Fruit fly (Drosophila melanogaster): Measurements from ENCODE around the gene CG12091.

CG12091 gene

dm6 chr3L:1546349-1547116 lies 9.9 kb upstream of the CG12091 start (continued):
- TF ChIP-seq tll (GFP tag; optimal IDR thresholded peaks at IDR 0.05), result no peak
- TF ChIP-seq CG14014 (GFP tag; IDR thresholded peaks at IDR 0.05), result 0 out of 2 replicates have a peak, but pooled peaks have one; percentile 5
- TF ChIP-seq bbx (GFP tag; IDR thresholded peaks at IDR 0.05; ENCODE audit: partially characterized antibody), result 0 out of 2 replicates have a peak, but pooled peaks have one; percentile 6
- no peak for TF ChIP-seq Bdp1 (GFP tag; optimal IDR thresholded peaks at IDR 0.05)
- peak; percentile 63; the same call in 1 of the 3 replicates for TF ChIP-seq zen2 (GFP tag; IDR thresholded peaks at IDR 0.05; ENCODE audit: partially characterized antibody)
- TF ChIP-seq HmgZ (tag; optimal IDR thresholded peaks at IDR 0.05), result peak; percentile 3
- TF ChIP-seq Gug (GFP tag; IDR thresholded peaks at IDR 0.05), result no peak
- TF ChIP-seq Aef1 (GFP tag; IDR thresholded peaks at IDR 0.05), result no peak
- TF ChIP-seq fu2 (GFP tag; optimal IDR thresholded peaks at IDR 0.05), result no peak
- peak; percentile 19 for TF ChIP-seq CG10979 (tag; optimal IDR thresholded peaks at IDR 0.05)
- no peak for TF ChIP-seq HLH3B (GFP tag; IDR thresholded peaks at IDR 0.05)
- TF ChIP-seq bcd (GFP tag; optimal IDR thresholded peaks at IDR 0.05), result no peak
- no peak for TF ChIP-seq ATbp (GFP tag; optimal IDR thresholded peaks at IDR 0.05)
- peak; percentile 7 for TF ChIP-seq MTF-1 (GFP tag; optimal IDR thresholded peaks at IDR 0.05; ENCODE audit: borderline replicate concordance)
- TF ChIP-seq Stat92E (GFP tag; optimal IDR thresholded peaks at IDR 0.05), result peak in 1 of 3 experiments; percentile 22
- TF ChIP-seq Ada2b (GFP tag; IDR thresholded peaks at IDR 0.05), result no peak
- no peak; the same call in 1 of the 2 replicates for TF ChIP-seq Awh (GFP tag; IDR thresholded peaks at IDR 0.05)
- TF ChIP-seq CG10366 (GFP tag; IDR thresholded peaks at IDR 0.05), result no peak
- no peak for TF ChIP-seq CG16815 (GFP tag; optimal IDR thresholded peaks at IDR 0.05)
- TF ChIP-seq exex (tag; optimal IDR thresholded peaks at IDR 0.05), result peak; percentile 22
- TF ChIP-seq Hand (GFP tag; optimal IDR thresholded peaks at IDR 0.05), result no peak
- peak; percentile 80 for TF ChIP-seq Xbp1 (GFP tag; optimal IDR thresholded peaks at IDR 0.05)
- TF ChIP-seq crol (GFP tag; IDR thresholded peaks at IDR 0.05), result peak; percentile 66; the same call in 1 of the 2 replicates
- TF ChIP-seq lbe (GFP tag; optimal IDR thresholded peaks at IDR 0.05), result peak; percentile 12
- no peak for TF ChIP-seq CG15696 (tag; optimal IDR thresholded peaks at IDR 0.05)
- no peak for TF ChIP-seq CG11504 (tag; optimal IDR thresholded peaks at IDR 0.05)
- TF ChIP-seq chn (GFP tag; optimal IDR thresholded peaks at IDR 0.05), result no peak
- TF ChIP-seq Pdp1 (GFP tag; optimal IDR thresholded peaks at IDR 0.05), result peak in 1 of 2 experiments; percentile 93
- TF ChIP-seq H15 (GFP tag; IDR thresholded peaks at IDR 0.05), result no peak
- TF ChIP-seq Hr3 (GFP tag; optimal IDR thresholded peaks at IDR 0.05), result no peak
- TF ChIP-seq Scr (GFP tag; IDR thresholded peaks at IDR 0.05; ENCODE audit: partially characterized antibody), result no peak
- TF ChIP-seq Hmx (GFP tag; optimal IDR thresholded peaks at IDR 0.05), result no peak
- TF ChIP-seq Bgb (GFP tag; IDR thresholded peaks at IDR 0.05; ENCODE audit: partially characterized antibody), result no peak
- peak; percentile 36; the same call in 1 of the 3 replicates for TF ChIP-seq ci (GFP tag; IDR thresholded peaks at IDR 0.05)
- peak; percentile 5 for TF ChIP-seq CG12071 (GFP tag; optimal IDR thresholded peaks at IDR 0.05)
- TF ChIP-seq CG42726 (GFP tag; IDR thresholded peaks at IDR 0.05; ENCODE audit: partially characterized antibody), result no peak
- TF ChIP-seq tgo (GFP tag; IDR thresholded peaks at IDR 0.05), result no peak
- peak; percentile 40 for TF ChIP-seq sna (GFP tag; IDR thresholded peaks at IDR 0.05; ENCODE audit: partially characterized antibody)
- TF ChIP-seq CG13123 (GFP tag; optimal IDR thresholded peaks at IDR 0.05), result no peak
- TF ChIP-seq CG11247 (GFP tag; IDR thresholded peaks at IDR 0.05), result no peak
- TF ChIP-seq CG7745 (tag; optimal IDR thresholded peaks at IDR 0.05), result no peak
- TF ChIP-seq sima (GFP tag; optimal IDR thresholded peaks at IDR 0.05), result no peak
- TF ChIP-seq Ptx1 (GFP tag; IDR thresholded peaks at IDR 0.05), result no peak
- TF ChIP-seq sd (tag; optimal IDR thresholded peaks at IDR 0.05), result peak; percentile 6
- no peak for TF ChIP-seq CG10274 (GFP tag; optimal IDR thresholded peaks at IDR 0.05)
- no peak for TF ChIP-seq Dek (tag; optimal IDR thresholded peaks at IDR 0.05)
- TF ChIP-seq NfI (GFP tag; optimal IDR thresholded peaks at IDR 0.05), result no peak
- no peak for TF ChIP-seq dpn (GFP tag; optimal IDR thresholded peaks at IDR 0.05)
